Worm (Caenorhabditis elegans) whole organism, mixed stage, embryonic: ENCODE data around the gene jmjd-2.

Experiments
- nhr-237 ChIP-seq: fragments of 150-350 bp; optimal IDR thresholded peaks from 2 replicates; lab custom pipeline; 2014; ENCODE audit warnings: missing biosample characterization, missing genetic modification characterization
- snpc-4 ChIP-seq: fragments of 150-350 bp; optimal IDR thresholded peaks from 2 replicates; lab custom pipeline; 2014; ENCODE audit warnings: missing biosample characterization, missing genetic modification characterization

- TF ChIP-seq nhr-237 (tag; lab: Kevin White, UChicago) (peak; percentile 65), snpc-4 (no peak)
Measured at ce11 chrII:14250147-14250965, 7.0 kb upstream of the jmjd-2 start, which contains the start of gene hmg-1.1.
